Worm (Caenorhabditis elegans): ENCODE results near the gene C10G8.3.

Gene C10G8.3

DNA sequence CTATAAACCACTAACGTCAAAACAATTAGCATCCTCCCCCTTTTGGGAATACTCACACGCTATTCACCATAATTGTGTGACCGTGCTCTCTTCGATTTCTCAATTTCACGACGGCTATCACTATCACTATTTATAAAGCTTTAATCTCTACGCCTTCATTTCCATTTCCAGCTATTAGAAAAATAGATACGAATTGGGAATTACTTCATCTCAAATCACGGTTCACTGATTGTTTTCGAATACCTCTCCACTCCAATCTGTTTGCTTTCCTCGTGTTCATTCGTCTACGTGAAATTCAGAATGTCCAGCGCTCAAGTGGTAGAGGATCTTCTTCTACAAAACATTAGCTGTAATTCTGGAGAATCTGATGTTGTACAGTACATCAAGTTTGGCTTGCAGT lies 24.3 kb downstream of the C10G8.3 start, which contains the start of gene srg-29:
srg-29 (plus strand) TSS at position 301 of the 400 bp plus-strand sequence.
- TF ChIP-seq dao-5 (tag; optimal IDR thresholded peaks at IDR 0.05) (no peak), him-1 (tag; optimal IDR thresholded peaks at IDR 0.05) (no peak), W03F9.2 (tag; optimal IDR thresholded peaks at IDR 0.05) (no peak)

ce11 chrV:5339497-5339896 lies 26.9 kb downstream of the C10G8.3 start, which contains the start of gene srg-27:
Gene srg-27, plus strand, starts transcription at chrV:5339797.
- TF ChIP-seq dao-5 (tag; optimal IDR thresholded peaks at IDR 0.05) = no peak
- TF ChIP-seq W03F9.2 (tag; optimal IDR thresholded peaks at IDR 0.05) = no peak

DNA sequence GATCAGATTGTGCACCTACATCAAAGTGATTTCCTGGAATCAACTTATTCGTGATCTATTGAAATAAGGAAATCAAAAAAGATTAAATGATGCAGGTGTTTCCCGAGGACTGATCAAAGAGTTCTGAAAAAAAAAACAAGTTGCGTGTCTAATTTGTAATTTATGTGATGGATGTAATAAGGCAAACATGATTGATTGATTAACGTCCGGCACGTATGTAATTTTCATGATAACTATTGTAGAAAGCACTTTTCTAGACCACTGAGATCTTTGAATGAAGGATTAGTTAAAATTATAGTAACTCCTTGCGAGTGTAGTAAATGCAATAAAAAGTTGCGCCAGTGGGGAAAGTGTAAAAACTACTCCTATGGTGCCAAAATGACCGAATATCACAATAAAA lies 32.9 kb downstream of the C10G8.3 start, which contains the start of gene srg-25:
srg-25 (minus strand) TSS at position 101 of the 400 bp plus-strand sequence.
- TF ChIP-seq him-1 (tag; optimal IDR thresholded peaks at IDR 0.05) (no peak), dao-5 (tag; optimal IDR thresholded peaks at IDR 0.05) (no peak), W03F9.2 (tag; optimal IDR thresholded peaks at IDR 0.05) (no peak)

DNA sequence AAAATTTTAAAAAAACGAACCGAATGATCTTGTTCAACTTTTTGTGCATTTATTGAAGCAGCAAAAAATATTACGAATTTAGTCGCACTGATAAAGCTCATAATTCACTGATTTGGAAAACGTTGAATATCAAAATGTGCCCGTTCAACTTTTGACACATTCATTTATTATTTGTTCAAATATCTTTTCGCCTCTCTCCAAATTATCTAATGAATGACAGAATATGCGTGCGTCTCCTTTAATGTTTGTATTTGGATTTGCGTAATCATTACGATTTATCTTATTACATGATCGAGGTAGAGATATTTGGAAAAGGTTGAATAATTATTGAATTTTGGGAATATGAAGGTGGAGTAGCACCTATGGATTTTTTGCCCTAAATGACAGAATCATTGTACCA lies 36.9 kb downstream of the C10G8.3 start, which contains the start of gene T09D3.3:
T09D3.3 (minus strand) TSS at position 101 of the 400 bp plus-strand sequence.
- TF ChIP-seq dao-5 (tag; optimal IDR thresholded peaks at IDR 0.05) (no peak), him-1 (tag; optimal IDR thresholded peaks at IDR 0.05) (no peak)

DNA sequence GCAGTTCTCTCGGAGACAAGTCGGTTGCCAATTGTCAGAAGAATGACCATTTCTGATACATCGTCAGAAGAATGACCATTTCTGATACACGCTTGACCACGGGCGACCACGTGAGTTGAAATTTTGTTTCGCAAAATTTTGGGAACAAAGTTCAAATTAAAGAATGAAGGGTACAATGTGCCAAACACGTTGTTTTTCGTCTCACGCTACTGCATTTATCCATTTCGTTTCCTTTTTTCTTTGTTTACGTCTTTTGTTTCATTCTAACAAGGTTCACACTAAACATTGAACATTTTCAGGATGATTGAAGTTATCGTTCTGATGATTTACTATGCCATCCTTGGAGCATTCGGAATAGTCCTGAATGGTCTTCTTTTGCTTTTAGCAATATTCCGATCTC lies 38.9 kb downstream of the C10G8.3 start, which contains the start of gene srd-9:
srd-9 (plus strand) TSS at position 301 of the 400 bp plus-strand sequence.
- no peak for TF ChIP-seq dao-5 (tag; optimal IDR thresholded peaks at IDR 0.05)
- no peak for TF ChIP-seq W03F9.2 (tag; optimal IDR thresholded peaks at IDR 0.05)
- TF ChIP-seq him-1 (tag; optimal IDR thresholded peaks at IDR 0.05) = no peak

DNA sequence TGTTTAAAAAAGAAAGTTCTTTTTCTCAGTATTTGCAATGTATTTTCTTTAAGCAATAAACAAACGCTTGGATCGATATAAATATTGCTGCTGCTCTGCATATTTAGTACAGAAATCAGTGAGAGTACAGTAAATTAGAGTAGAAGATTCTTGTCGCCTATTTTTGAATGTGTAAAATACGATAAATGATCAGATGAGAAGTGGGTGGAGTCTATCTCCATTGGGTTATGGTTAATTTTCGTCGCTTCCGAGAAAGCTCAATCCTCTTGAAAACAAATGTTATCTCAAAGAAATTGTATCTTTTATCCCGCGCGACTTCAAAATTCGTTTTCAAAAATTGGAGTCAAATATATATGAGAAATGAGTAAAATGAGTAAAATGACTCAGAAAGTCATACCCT lies 46.2 kb downstream of the C10G8.3 start, which contains the start of gene nhr-216:
nhr-216 (minus strand) TSS at position 101 of the 400 bp plus-strand sequence.
- TF ChIP-seq him-1 (tag; optimal IDR thresholded peaks at IDR 0.05) = no peak
- TF ChIP-seq W03F9.2 (tag; optimal IDR thresholded peaks at IDR 0.05) = no peak
- no peak for TF ChIP-seq dao-5 (tag; optimal IDR thresholded peaks at IDR 0.05)

DNA sequence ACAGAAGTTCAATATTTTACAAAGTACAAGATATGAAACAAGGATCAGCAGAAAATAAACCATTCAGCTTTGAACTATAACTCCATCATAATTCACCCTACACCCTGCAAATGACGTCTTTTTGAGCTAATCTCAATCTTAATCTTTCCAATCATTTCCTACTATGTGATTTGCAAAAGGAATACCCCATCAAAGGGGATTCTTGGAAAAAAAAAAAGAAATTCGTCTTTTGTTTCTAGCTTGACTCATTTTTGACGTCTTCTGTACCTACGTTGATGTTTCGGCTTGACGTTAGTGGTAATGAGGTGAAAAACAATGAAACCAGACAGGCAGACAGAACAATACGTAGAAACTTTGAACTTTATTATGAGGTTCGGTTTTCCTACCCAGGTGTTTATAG lies 49.7 kb downstream of the C10G8.3 start:
- TF ChIP-seq dao-5 (tag; optimal IDR thresholded peaks at IDR 0.05) (no peak), him-1 (tag; optimal IDR thresholded peaks at IDR 0.05) (no peak), W03F9.2 (tag; optimal IDR thresholded peaks at IDR 0.05) (no peak)
